Fruit fly (Drosophila melanogaster) whole organism, embryonic: ENCODE results near the gene mRpL51.

ENCODE experiments used
- Atf-2 ChIP-seq: fragments of 200-800 bp; sonication (Bioruptor generic); optimal IDR thresholded peaks from 2 replicates; lab custom pipeline; 2016; ENCODE audit warnings: missing biosample characterization, missing genetic modification characterization
- B-H1 ChIP-seq: fragments of 200-800 bp; sonication (Bioruptor generic); IDR thresholded peaks from 3 replicates; pipeline ENCODE4 v1.3.6; 2022; ENCODE audit warnings: missing biosample characterization, missing genetic modification characterization
- C15 ChIP-seq: fragments of 200-800 bp; sonication (Bioruptor generic); IDR thresholded peaks from 3 replicates; pipeline ENCODE4 v1.3.6; 2022; ENCODE audit warnings: missing biosample characterization, missing genetic modification characterization
- CG1024 ChIP-seq: fragments of 200-800 bp; sonication (Bioruptor generic); IDR thresholded peaks from 2 replicates; pipeline ENCODE4 v1.3.6; 2022; ENCODE audit warnings: missing biosample characterization, missing genetic modification characterization
- CG10274 ChIP-seq: fragments of 200-800 bp; sonication (Bioruptor generic); optimal IDR thresholded peaks from 3 replicates; lab custom pipeline; 2017; ENCODE audit warnings: missing biosample characterization, mild to moderate bottlenecking, missing genetic modification characterization
- CG10431 ChIP-seq: fragments of 200-800 bp; sonication (Bioruptor generic); optimal IDR thresholded peaks from 3 replicates; lab custom pipeline; 2018; ENCODE audit warnings: missing biosample characterization, mild to moderate bottlenecking, missing genetic modification characterization
- CG10979 ChIP-seq: fragments of 200-800 bp; sonication (Bioruptor generic); optimal IDR thresholded peaks from 2 replicates; lab custom pipeline; 2018; ENCODE audit warnings: missing biosample characterization, mild to moderate bottlenecking, missing genetic modification characterization, moderate library complexity
- CG12219 ChIP-seq: fragments of 200-800 bp; sonication (Bioruptor generic); optimal IDR thresholded peaks from 3 replicates; lab custom pipeline; 2018; ENCODE audit warnings: missing biosample characterization, mild to moderate bottlenecking, missing genetic modification characterization
- CG12236 ChIP-seq: fragments of 200-800 bp; sonication (Bioruptor generic); optimal IDR thresholded peaks from 2 replicates; lab custom pipeline; 2016; ENCODE audit warnings: missing biosample characterization, missing genetic modification characterization
- CG13775 ChIP-seq: fragments of 200-800 bp; sonication (Bioruptor generic); optimal IDR thresholded peaks from 3 replicates; lab custom pipeline; 2017; ENCODE audit warnings: missing biosample characterization, mild to moderate bottlenecking, missing genetic modification characterization
- CG14050 ChIP-seq: fragments of 200-800 bp; sonication (Bioruptor generic); IDR thresholded peaks from 3 replicates; pipeline ENCODE4 v1.3.6; 2022; ENCODE audit warnings: missing biosample characterization, missing genetic modification characterization
- CG14860 ChIP-seq: fragments of 200-800 bp; sonication (Bioruptor generic); IDR thresholded peaks from 3 replicates; pipeline ENCODE4 v1.3.6; 2022; ENCODE audit warnings: missing biosample characterization, missing genetic modification characterization; ENCODE audit not compliant: partially characterized antibody
- CG16863 ChIP-seq: fragments of 200-800 bp; sonication (Bioruptor generic); optimal IDR thresholded peaks from 3 replicates; lab custom pipeline; 2016; ENCODE audit warnings: missing biosample characterization, missing genetic modification characterization
- CG17186 ChIP-seq: fragments of 200-800 bp; sonication (Bioruptor generic); optimal IDR thresholded peaks from 3 replicates; lab custom pipeline; 2017; ENCODE audit warnings: missing biosample characterization, missing genetic modification reagents, missing genetic modification characterization
- CG17359 ChIP-seq: fragments of 200-800 bp; sonication (Bioruptor generic); optimal IDR thresholded peaks from 3 replicates; lab custom pipeline; 2018; ENCODE audit warnings: missing biosample characterization, mild to moderate bottlenecking, missing genetic modification characterization, moderate library complexity
- CG17361 ChIP-seq: fragments of 200-800 bp; sonication (Bioruptor generic); IDR thresholded peaks from 3 replicates; pipeline ENCODE4 v1.3.6; 2022; ENCODE audit warnings: missing biosample characterization, missing genetic modification characterization
- CG17568 ChIP-seq: fragments of 200-800 bp; sonication (Bioruptor generic); optimal IDR thresholded peaks from 2 replicates; lab custom pipeline; 2018; ENCODE audit warnings: missing biosample characterization, mild to moderate bottlenecking, missing genetic modification characterization, moderate library complexity
- CG1832 ChIP-seq: fragments of 200-800 bp; sonication (Bioruptor generic); optimal IDR thresholded peaks from 2 replicates; lab custom pipeline; 2017; ENCODE audit warnings: missing biosample characterization, mild to moderate bottlenecking, missing genetic modification characterization, inconsistent platforms
- CG18599 ChIP-seq: fragments of 200-800 bp; sonication (Bioruptor generic); optimal IDR thresholded peaks from 3 replicates; lab custom pipeline; 2017; ENCODE audit warnings: missing biosample characterization, missing genetic modification characterization, mild to moderate bottlenecking, moderate library complexity, missing genetic modification reagents
- CG3163 ChIP-seq: fragments of 200-800 bp; sonication (Bioruptor generic); optimal IDR thresholded peaks from 3 replicates; lab custom pipeline; 2016; ENCODE audit warnings: missing biosample characterization, missing genetic modification characterization
- CG32767 ChIP-seq: fragments of 200-800 bp; sonication (Bioruptor generic); IDR thresholded peaks from 2 replicates; pipeline ENCODE4 v1.3.6; 2022; ENCODE audit warnings: missing biosample characterization, missing genetic modification characterization
- CG32772 ChIP-seq: fragments of 200-800 bp; sonication (Bioruptor generic); IDR thresholded peaks from 2 replicates; pipeline ENCODE4 v1.3.6; 2022; ENCODE audit warnings: missing biosample characterization, missing genetic modification characterization
- CG33557 ChIP-seq: fragments of 200-800 bp; sonication (Bioruptor generic); optimal IDR thresholded peaks from 2 replicates; lab custom pipeline; 2019; ENCODE audit warnings: missing biosample characterization, mild to moderate bottlenecking, missing genetic modification characterization, moderate library complexity
- CG43689 ChIP-seq: fragments of 200-800 bp; sonication (Bioruptor generic); IDR thresholded peaks from 2 replicates; pipeline ENCODE4 v1.3.6; 2022; ENCODE audit warnings: missing biosample characterization, missing genetic modification characterization
- CG7556 ChIP-seq: fragments of 200-800 bp; sonication (Bioruptor generic); optimal IDR thresholded peaks from 2 replicates; lab custom pipeline; 2017; ENCODE audit warnings: missing biosample characterization, mild to moderate bottlenecking, missing genetic modification characterization
- CG9727 ChIP-seq: fragments of 200-800 bp; sonication (Bioruptor generic); optimal IDR thresholded peaks from 3 replicates; lab custom pipeline; 2017; ENCODE audit warnings: missing biosample characterization, mild to moderate bottlenecking, missing genetic modification characterization
- CoRest ChIP-seq: fragments of 200-800 bp; sonication (Bioruptor generic); optimal IDR thresholded peaks from 3 replicates; lab custom pipeline; 2018; ENCODE audit warnings: missing biosample characterization, mild to moderate bottlenecking, missing genetic modification characterization, moderate library complexity
- HLH3B ChIP-seq: fragments of 200-800 bp; sonication (Bioruptor generic); IDR thresholded peaks from 2 replicates; pipeline ENCODE4 v1.3.6; 2022; ENCODE audit warnings: missing biosample characterization, missing genetic modification characterization
- Sin3A ChIP-seq: fragments of >200 bp; optimal IDR thresholded peaks from 2 replicates; lab custom pipeline; 2018
- Spps ChIP-seq: fragments of 200-800 bp; sonication (Bioruptor generic); optimal IDR thresholded peaks from 2 replicates; lab custom pipeline; 2018; ENCODE audit warnings: missing biosample characterization, mild to moderate bottlenecking, missing genetic modification characterization
- Taf1 ChIP-seq: fragments of 200-800 bp; sonication (Bioruptor generic); IDR thresholded peaks from 2 replicates; pipeline ENCODE4 v1.3.6; 2022; ENCODE audit warnings: missing biosample characterization, missing genetic modification characterization
- YL-1 ChIP-seq: fragments of 200-800 bp; sonication (Bioruptor generic); optimal IDR thresholded peaks from 3 replicates; lab custom pipeline; 2017; ENCODE audit warnings: missing biosample characterization, mild to moderate bottlenecking, missing genetic modification characterization
- aop ChIP-seq: fragments of 200-800 bp; sonication (Bioruptor generic); IDR thresholded peaks from 2 replicates; pipeline ENCODE4 v1.3.6; 2022; ENCODE audit warnings: missing biosample characterization, missing genetic modification characterization
- disco-r ChIP-seq: fragments of 200-800 bp; sonication (Bioruptor generic); optimal IDR thresholded peaks from 2 replicates; lab custom pipeline; 2016; ENCODE audit warnings: missing biosample characterization, missing genetic modification characterization
- esg ChIP-seq: fragments of 200-800 bp; sonication (Bioruptor generic); conservative IDR thresholded peaks from 2 replicates; pipeline ENCODE4 v1.3.6; 2022; ENCODE audit warnings: missing biosample characterization, missing genetic modification characterization
- eyg ChIP-seq: fragments of 200-800 bp; sonication (Bioruptor generic); optimal IDR thresholded peaks from 3 replicates; lab custom pipeline; 2016; ENCODE audit warnings: missing biosample characterization, missing genetic modification characterization
- gcm ChIP-seq: fragments of 200-800 bp; sonication (Bioruptor generic); optimal IDR thresholded peaks from 2 replicates; lab custom pipeline; 2019; ENCODE audit warnings: missing biosample characterization, mild to moderate bottlenecking, missing genetic modification characterization, moderate library complexity
- grn ChIP-seq: fragments of 200-800 bp; sonication (Bioruptor generic); optimal IDR thresholded peaks from 3 replicates; lab custom pipeline; 2017; ENCODE audit warnings: missing biosample characterization, missing genetic modification characterization
- gro ChIP-seq: fragments of 200-800 bp; sonication (Bioruptor generic); optimal IDR thresholded peaks from 2 replicates; lab custom pipeline; 2016; ENCODE audit warnings: missing biosample characterization, missing genetic modification characterization
- ham ChIP-seq: fragments of 200-800 bp; sonication (Bioruptor generic); IDR thresholded peaks from 2 replicates; pipeline ENCODE4 v1.3.6; 2022; ENCODE audit warnings: missing biosample characterization, missing genetic modification characterization
- lbe ChIP-seq: fragments of 200-800 bp; sonication (Bioruptor generic); optimal IDR thresholded peaks from 2 replicates; lab custom pipeline; 2016; ENCODE audit warnings: missing biosample characterization, mild to moderate bottlenecking, missing genetic modification characterization
- otp ChIP-seq: fragments of 200-800 bp; sonication (Bioruptor generic); IDR thresholded peaks from 3 replicates; pipeline ENCODE4, ENCODE4 v1.3.6; 2022; ENCODE audit warnings: missing biosample characterization, missing genetic modification characterization
- sc ChIP-seq, 3 experiments: fragments of >200 bp in 2 of 3; fragments of 200-800 bp in 1 of 3; sonication (Bioruptor generic) in 1 of 3; optimal IDR thresholded peaks; 2 replicates in 2 of 3; 3 replicates in 1 of 3; lab custom pipeline; 2017; ENCODE audit warnings: mild to moderate bottlenecking in 1 of 3, missing biosample characterization in 1 of 3, missing genetic modification characterization in 1 of 3, missing genetic modification reagents in 1 of 3
- sima ChIP-seq: fragments of 200-800 bp; sonication (Bioruptor generic); optimal IDR thresholded peaks from 2 replicates; lab custom pipeline; 2016; ENCODE audit warnings: missing biosample characterization, missing genetic modification characterization
- slou ChIP-seq: fragments of 200-800 bp; sonication (Bioruptor generic); optimal IDR thresholded peaks from 3 replicates; lab custom pipeline; 2016; ENCODE audit warnings: missing biosample characterization, missing genetic modification characterization
- toy ChIP-seq: fragments of 200-800 bp; sonication (Bioruptor generic); IDR thresholded peaks from 2 replicates; pipeline ENCODE4 v1.3.6; 2022; ENCODE audit warnings: missing biosample characterization, missing genetic modification characterization
- tup ChIP-seq: fragments of 200-800 bp; sonication (Bioruptor generic); optimal IDR thresholded peaks from 2 replicates; lab custom pipeline; 2016; ENCODE audit warnings: missing biosample characterization, mild to moderate bottlenecking, missing genetic modification characterization, moderate library complexity
- twi ChIP-seq: fragments of 200-800 bp; optimal IDR thresholded peaks from 2 replicates; lab custom pipeline; 2019; ENCODE audit warnings: missing biosample characterization, mild to moderate bottlenecking, missing genetic modification characterization, moderate library complexity
- vnd ChIP-seq: fragments of 200-800 bp; sonication (Bioruptor generic); IDR thresholded peaks from 3 replicates; pipeline ENCODE4 v1.3.6; 2022; ENCODE audit warnings: missing biosample characterization, missing genetic modification characterization; ENCODE audit not compliant: partially characterized antibody
- wdn ChIP-seq: fragments of 200-800 bp; sonication (Bioruptor generic); IDR thresholded peaks from 2 replicates; pipeline ENCODE4 v1.3.6; 2022; ENCODE audit warnings: missing biosample characterization, missing genetic modification characterization
- yki ChIP-seq: fragments of >200 bp; optimal IDR thresholded peaks from 3 replicates; lab custom pipeline; 2018

mRpL51 gene

DNA sequence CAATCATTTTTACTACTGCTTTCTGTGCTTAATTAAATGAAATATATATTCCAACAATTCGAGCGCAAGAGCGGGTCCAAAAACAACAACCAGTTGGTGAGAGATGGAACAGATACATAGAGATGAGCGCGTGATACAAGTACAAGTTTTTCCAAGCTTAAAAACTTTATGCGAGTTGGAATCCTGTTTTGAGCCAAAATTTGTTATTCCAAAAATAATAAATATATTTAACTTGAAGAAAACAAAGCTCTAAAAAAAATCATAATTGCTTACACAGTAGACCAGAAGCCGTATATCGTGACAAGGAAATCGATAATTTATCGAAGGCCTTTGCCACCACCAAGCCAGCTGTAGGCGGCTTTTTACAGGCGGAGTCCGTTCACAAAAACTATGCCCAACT is 2.4 kb downstream of the mRpL51 start, which contains the start of the genes CG13097 and PIG-U (continued):
- TF ChIP-seq B-H1 (GFP tag; lab: Robert Waterston, UW): peak; percentile 40; the same call in 2 of the 3 replicates
- TF ChIP-seq CG10431: peak; percentile 34
- TF ChIP-seq gro (GFP tag; lab: Kevin White, UChicago): peak; percentile 86
- peak; percentile 88 for TF ChIP-seq lbe (GFP tag; lab: Kevin White, UChicago)
- TF ChIP-seq CG7556 (GFP tag; lab: Kevin White, UChicago): peak; percentile 70
- peak; percentile 74 for TF ChIP-seq CG17359 (tag; lab: Kevin White, UChicago)
- TF ChIP-seq sima (GFP tag; lab: Kevin White, UChicago): peak; percentile 38
- TF ChIP-seq esg (GFP tag; lab: Robert Waterston, UW): peak; percentile 72
- TF ChIP-seq CG18599: no peak
- TF ChIP-seq CG17568 (GFP tag; lab: Kevin White, UChicago): no peak
- peak; percentile 21 for TF ChIP-seq CG12236 (GFP tag; lab: Kevin White, UChicago)
- TF ChIP-seq CoRest (tag; lab: Kevin White, UChicago): peak; percentile 84
- peak; percentile 26 for TF ChIP-seq CG17186 (GFP tag; lab: Kevin White, UChicago)
- TF ChIP-seq CG9727 (GFP tag; lab: Kevin White, UChicago): peak; percentile 77
- TF ChIP-seq CG3163 (GFP tag; lab: Kevin White, UChicago): peak; percentile 36
- peak; percentile 72; the same call in 2 of the 3 replicates for TF ChIP-seq CG14050 (GFP tag; lab: Robert Waterston, UW)
- peak; percentile 29 for TF ChIP-seq CG10274 (GFP tag; lab: Kevin White, UChicago)
- TF ChIP-seq CG16863: peak; percentile 50
- TF ChIP-seq CG12219 (GFP tag; lab: Kevin White, UChicago): no peak
- TF ChIP-seq vnd (GFP tag; lab: Robert Waterston, UW): peak; percentile 90
- TF ChIP-seq grn: no peak
- peak; percentile 70 for TF ChIP-seq YL-1 (GFP tag; lab: Kevin White, UChicago)
- no peak for TF ChIP-seq yki
- no peak for TF ChIP-seq toy (GFP tag; lab: Robert Waterston, UW)
- peak; percentile 82 for TF ChIP-seq CG13775
- peak; percentile 68 for TF ChIP-seq Atf-2 (GFP tag; lab: Kevin White, UChicago)
- peak; percentile 80 for TF ChIP-seq CG17361 (GFP tag; lab: Robert Waterston, UW)
- peak; percentile 57 for TF ChIP-seq Spps (tag; lab: Kevin White, UChicago)
- TF ChIP-seq twi: peak; percentile 58
- TF ChIP-seq Sin3A (lab: Kevin White, UChicago): peak; percentile 71
- TF ChIP-seq wdn (GFP tag; lab: Robert Waterston, UW): peak; percentile 78; the same call in 1 of the 2 replicates
- TF ChIP-seq disco-r (GFP tag; lab: Kevin White, UChicago): peak; percentile 30
- TF ChIP-seq CG32767 (GFP tag; lab: Robert Waterston, UW): peak; percentile 57; the same call in 1 of the 2 replicates
- peak; percentile 67; the same call in 1 of the 2 replicates for TF ChIP-seq HLH3B (GFP tag; lab: Robert Waterston, UW)
- peak; percentile 85 for TF ChIP-seq slou (GFP tag; lab: Kevin White, UChicago)
- no peak for TF ChIP-seq eyg (GFP tag; lab: Kevin White, UChicago)
- peak; percentile 80 for TF ChIP-seq CG33557 (GFP tag; lab: Kevin White, UChicago)
- TF ChIP-seq otp (GFP tag; lab: Robert Waterston, UW): 0 out of 3 replicates have a peak, but pooled peaks have one; percentile 57
- no peak for TF ChIP-seq sc (optimal IDR thresholded peaks at IDR 0.05; lab: Kevin White, UChicago)
- TF ChIP-seq sc (GFP tag; optimal IDR thresholded peaks at IDR 0.05; lab: Kevin White, UChicago): no peak
- TF ChIP-seq CG32772 (GFP tag; lab: Robert Waterston, UW): peak; percentile 78
- no peak for TF ChIP-seq CG1832 (GFP tag; lab: Kevin White, UChicago)
- TF ChIP-seq gcm (GFP tag; lab: Kevin White, UChicago): no peak
- TF ChIP-seq C15: no peak
- TF ChIP-seq Taf1: peak; percentile 70
- peak; percentile 88 for TF ChIP-seq CG14860 (GFP tag; lab: Robert Waterston, UW)
- peak; percentile 72 for TF ChIP-seq CG10979 (tag; lab: Kevin White, UChicago)
- peak; percentile 84 for TF ChIP-seq tup (GFP tag; lab: Kevin White, UChicago)
- TF ChIP-seq CG43689 (GFP tag; lab: Robert Waterston, UW): no peak
- no peak for TF ChIP-seq ham (GFP tag; lab: Robert Waterston, UW)
- TF ChIP-seq CG1024 (GFP tag; lab: Robert Waterston, UW): peak; percentile 50; the same call in 1 of the 2 replicates
- TF ChIP-seq aop: no peak
